Fruit fly (Drosophila melanogaster) whole organism, embryonic: ENCODE measurements around the gene CG10793.

Experiments used
- BtbVII ChIP-seq: fragments of 200-800 bp; sonication (Bioruptor generic); optimal IDR thresholded peaks from 3 replicates; lab custom pipeline; 2017; ENCODE audit warnings: missing biosample characterization, mild to moderate bottlenecking, missing genetic modification characterization
- CG10366 ChIP-seq: fragments of 200-800 bp; sonication (Bioruptor generic); IDR thresholded peaks from 2 replicates; pipeline ENCODE4 v1.3.6; 2022; ENCODE audit warnings: missing biosample characterization, missing genetic modification characterization
- CG10462 ChIP-seq: fragments of 200-800 bp; sonication (Bioruptor generic); optimal IDR thresholded peaks from 2 replicates; lab custom pipeline; 2016; ENCODE audit warnings: missing biosample characterization, missing genetic modification characterization
- CG11504 ChIP-seq: fragments of 200-800 bp; sonication (Bioruptor generic); optimal IDR thresholded peaks from 3 replicates; lab custom pipeline; 2019; ENCODE audit warnings: missing biosample characterization, mild to moderate bottlenecking, missing genetic modification characterization, moderate library complexity
- CG12104 ChIP-seq: fragments of 200-800 bp; sonication (Bioruptor generic); optimal IDR thresholded peaks from 3 replicates; lab custom pipeline; 2016; ENCODE audit warnings: missing biosample characterization, missing genetic modification characterization
- CG13894 ChIP-seq: fragments of 200-800 bp; sonication (Bioruptor generic); optimal IDR thresholded peaks from 3 replicates; lab custom pipeline; 2018; ENCODE audit warnings: missing biosample characterization, mild to moderate bottlenecking, missing genetic modification characterization, moderate library complexity
- CG1603 ChIP-seq: fragments of 200-800 bp; sonication (Bioruptor generic); optimal IDR thresholded peaks from 2 replicates; lab custom pipeline; 2019; ENCODE audit warnings: missing biosample characterization, mild to moderate bottlenecking, missing genetic modification characterization, moderate library complexity
- CG1832 ChIP-seq: fragments of 200-800 bp; sonication (Bioruptor generic); optimal IDR thresholded peaks from 2 replicates; lab custom pipeline; 2017; ENCODE audit warnings: missing biosample characterization, mild to moderate bottlenecking, missing genetic modification characterization, inconsistent platforms
- CG2712 ChIP-seq: fragments of 200-800 bp; optimal IDR thresholded peaks from 3 replicates; lab custom pipeline; 2019; ENCODE audit warnings: missing biosample characterization, mild to moderate bottlenecking, missing genetic modification characterization, moderate library complexity
- CG30431 ChIP-seq: fragments of 200-800 bp; sonication (Bioruptor generic); optimal IDR thresholded peaks from 2 replicates; lab custom pipeline; 2017; ENCODE audit warnings: missing biosample characterization, missing genetic modification characterization
- CG31224 ChIP-seq: fragments of 200-800 bp; sonication (Bioruptor generic); IDR thresholded peaks from 2 replicates; pipeline ENCODE4 v1.3.6; 2022; ENCODE audit warnings: missing biosample characterization, missing genetic modification characterization
- CG34376 ChIP-seq: fragments of 200-800 bp; sonication (Bioruptor generic); optimal IDR thresholded peaks from 2 replicates; lab custom pipeline; 2018; ENCODE audit warnings: missing biosample characterization, mild to moderate bottlenecking, missing genetic modification characterization
- CG34422 ChIP-seq: fragments of 200-800 bp; sonication (Bioruptor generic); IDR thresholded peaks from 3 replicates; pipeline ENCODE4 v1.3.6; 2022; ENCODE audit warnings: missing biosample characterization, missing genetic modification characterization
- CG43689 ChIP-seq: fragments of 200-800 bp; sonication (Bioruptor generic); IDR thresholded peaks from 2 replicates; pipeline ENCODE4 v1.3.6; 2022; ENCODE audit warnings: missing biosample characterization, missing genetic modification characterization
- CG4707 ChIP-seq: fragments of 200-800 bp; sonication (Bioruptor generic); optimal IDR thresholded peaks from 2 replicates; lab custom pipeline; 2018; ENCODE audit warnings: missing biosample characterization, mild to moderate bottlenecking, missing genetic modification characterization, moderate library complexity
- CG4730 ChIP-seq: fragments of 200-800 bp; sonication (Bioruptor generic); IDR thresholded peaks from 2 replicates; pipeline ENCODE4 v1.3.6; 2022; ENCODE audit warnings: missing biosample characterization, missing genetic modification characterization
- CG5245 ChIP-seq: fragments of 200-800 bp; sonication (Bioruptor generic); optimal IDR thresholded peaks from 3 replicates; lab custom pipeline; 2016; ENCODE audit warnings: missing biosample characterization, missing genetic modification characterization
- CG6175 ChIP-seq: fragments of 200-800 bp; sonication (Bioruptor generic); IDR thresholded peaks from 3 replicates; pipeline ENCODE4 v1.3.6; 2022; ENCODE audit warnings: missing biosample characterization, missing genetic modification characterization
- CG7963 ChIP-seq: fragments of 200-800 bp; sonication (Bioruptor generic); IDR thresholded peaks from 3 replicates; pipeline ENCODE4 v1.3.6; 2022; ENCODE audit warnings: missing biosample characterization, missing genetic modification characterization; ENCODE audit not compliant: partially characterized antibody
- CG8944 ChIP-seq: fragments of 200-800 bp; sonication (Bioruptor generic); optimal IDR thresholded peaks from 3 replicates; lab custom pipeline; 2016; ENCODE audit warnings: missing biosample characterization, missing genetic modification characterization
- CG9817 ChIP-seq: fragments of 200-800 bp; sonication (Bioruptor generic); optimal IDR thresholded peaks from 2 replicates; lab custom pipeline; 2018; ENCODE audit warnings: missing biosample characterization, mild to moderate bottlenecking, missing genetic modification characterization, moderate library complexity
- CTCF ChIP-seq: fragments of 200-800 bp; sonication (Bioruptor generic); optimal IDR thresholded peaks from 2 replicates; lab custom pipeline; 2017; ENCODE audit warnings: missing biosample characterization, mild to moderate bottlenecking, missing genetic modification characterization, moderate library complexity
- D19A ChIP-seq: fragments of 200-800 bp; optimal IDR thresholded peaks from 3 replicates; lab custom pipeline; 2019; ENCODE audit warnings: missing biosample characterization, mild to moderate bottlenecking, missing genetic modification characterization, moderate library complexity
- Fer2 ChIP-seq: fragments of 200-800 bp; sonication (Bioruptor generic); optimal IDR thresholded peaks from 2 replicates; lab custom pipeline; 2018; ENCODE audit warnings: missing biosample characterization, mild to moderate bottlenecking, missing genetic modification characterization, moderate library complexity
- Gsc ChIP-seq: fragments of 200-800 bp; sonication (Bioruptor generic); IDR thresholded peaks from 2 replicates; pipeline ENCODE4 v1.3.6; 2022; ENCODE audit warnings: missing biosample characterization, missing genetic modification characterization
- HmgZ ChIP-seq: fragments of 200-800 bp; sonication (Bioruptor generic); optimal IDR thresholded peaks from 2 replicates; lab custom pipeline; 2018; ENCODE audit warnings: missing biosample characterization, mild to moderate bottlenecking, missing genetic modification characterization
- Max ChIP-seq: fragments of 200-800 bp; sonication (Bioruptor generic); optimal IDR thresholded peaks from 2 replicates; lab custom pipeline; 2016; ENCODE audit warnings: missing biosample characterization, mild to moderate bottlenecking, missing genetic modification characterization
- Med ChIP-seq: fragments of 200-800 bp; sonication (Bioruptor generic); peaks from one replicate; lab custom pipeline; 2016; ENCODE audit warnings: missing biosample characterization, missing genetic modification characterization, mild to moderate bottlenecking, inconsistent platforms, moderate library complexity
- Ptx1 ChIP-seq: fragments of 200-800 bp; sonication (Bioruptor generic); IDR thresholded peaks from 2 replicates; pipeline ENCODE4 v1.3.6; 2022; ENCODE audit warnings: missing biosample characterization, missing genetic modification characterization
- Sry-β ChIP-seq: fragments of 200-800 bp; sonication (Bioruptor generic); optimal IDR thresholded peaks from 2 replicates; lab custom pipeline; 2018; ENCODE audit warnings: missing biosample characterization, mild to moderate bottlenecking, missing genetic modification characterization, moderate library complexity
- Taf1 ChIP-seq: fragments of 200-800 bp; sonication (Bioruptor generic); IDR thresholded peaks from 2 replicates; pipeline ENCODE4 v1.3.6; 2022; ENCODE audit warnings: missing biosample characterization, missing genetic modification characterization
- Tbp ChIP-seq: fragments of >200 bp; optimal IDR thresholded peaks from 2 replicates; lab custom pipeline; 2018; ENCODE audit warnings: missing biosample characterization, missing genetic modification characterization
- Usf ChIP-seq: fragments of 200-800 bp; sonication (Bioruptor generic); optimal IDR thresholded peaks from 2 replicates; lab custom pipeline; 2017; ENCODE audit warnings: missing genotype, missing biosample characterization, missing genetic modification characterization
- cato ChIP-seq: fragments of 200-800 bp; sonication (Bioruptor generic); optimal IDR thresholded peaks from 2 replicates; lab custom pipeline; 2016; ENCODE audit warnings: missing biosample characterization, missing genetic modification characterization, borderline replicate concordance
- chinmo ChIP-seq: fragments of 200-800 bp; sonication (Bioruptor generic); IDR thresholded peaks from 4 replicates; pipeline ENCODE4 v1.3.6; 2022; ENCODE audit warnings: missing biosample characterization, missing genetic modification characterization; ENCODE audit not compliant: partially characterized antibody
- cwo ChIP-seq: fragments of 200-800 bp; sonication (Bioruptor generic); optimal IDR thresholded peaks from 3 replicates; lab custom pipeline; 2017; ENCODE audit warnings: missing biosample characterization, missing genetic modification characterization, mild to moderate bottlenecking, moderate library complexity, missing genetic modification reagents
- disco-r ChIP-seq: fragments of 200-800 bp; sonication (Bioruptor generic); optimal IDR thresholded peaks from 2 replicates; lab custom pipeline; 2016; ENCODE audit warnings: missing biosample characterization, missing genetic modification characterization
- fru ChIP-seq: fragments of >200 bp; optimal IDR thresholded peaks from 2 replicates; lab custom pipeline; 2017
- ftz-f1 ChIP-seq: fragments of 200-800 bp; sonication (Bioruptor generic); optimal IDR thresholded peaks from 2 replicates; lab custom pipeline; 2016; ENCODE audit warnings: missing biosample characterization, missing genetic modification characterization
- her ChIP-seq: fragments of 200-800 bp; sonication (Bioruptor generic); optimal IDR thresholded peaks from 2 replicates; lab custom pipeline; 2016; ENCODE audit warnings: missing biosample characterization, missing genetic modification characterization
- lilli ChIP-seq: fragments of 200-800 bp; sonication (Bioruptor generic); optimal IDR thresholded peaks from 3 replicates; lab custom pipeline; 2016; ENCODE audit warnings: missing biosample characterization, missing genetic modification characterization
- nerfin-2 ChIP-seq: fragments of 200-800 bp; sonication (Bioruptor generic); IDR thresholded peaks from 2 replicates; pipeline ENCODE4 v1.3.6; 2022; ENCODE audit warnings: missing biosample characterization, missing genetic modification characterization; ENCODE audit not compliant: partially characterized antibody
- onecut ChIP-seq: fragments of 200-800 bp; sonication (Bioruptor generic); IDR thresholded peaks from 2 replicates; pipeline ENCODE4 v1.3.6; 2022; ENCODE audit warnings: missing biosample characterization, missing genetic modification characterization
- pfk ChIP-seq: fragments of 200-800 bp; sonication (Bioruptor generic); optimal IDR thresholded peaks from 2 replicates; lab custom pipeline; 2018; ENCODE audit warnings: missing biosample characterization, mild to moderate bottlenecking, missing genetic modification characterization, moderate library complexity
- pita ChIP-seq: fragments of 200-800 bp; sonication (Bioruptor generic); optimal IDR thresholded peaks from 2 replicates; lab custom pipeline; 2017; ENCODE audit warnings: missing biosample characterization, mild to moderate bottlenecking, missing genetic modification characterization
- pnt ChIP-seq: fragments of 200-800 bp; sonication (Bioruptor generic); optimal IDR thresholded peaks from 3 replicates; lab custom pipeline; 2016; ENCODE audit warnings: missing biosample characterization, missing genetic modification characterization
- sd ChIP-seq: fragments of 200-800 bp; sonication (Bioruptor generic); optimal IDR thresholded peaks from 3 replicates; lab custom pipeline; 2018; ENCODE audit warnings: missing biosample characterization, mild to moderate bottlenecking, missing genetic modification characterization, moderate library complexity
- sob ChIP-seq: fragments of 200-800 bp; sonication (Bioruptor generic); IDR thresholded peaks from 2 replicates; pipeline ENCODE4 v1.3.6; 2022; ENCODE audit warnings: missing biosample characterization, missing genetic modification characterization
- tna ChIP-seq: fragments of 200-800 bp; sonication (Bioruptor generic); IDR thresholded peaks from 2 replicates; pipeline ENCODE4 v1.3.6; 2022; ENCODE audit warnings: missing biosample characterization, missing genetic modification characterization; ENCODE audit not compliant: partially characterized antibody
- tup ChIP-seq: fragments of 200-800 bp; sonication (Bioruptor generic); optimal IDR thresholded peaks from 2 replicates; lab custom pipeline; 2016; ENCODE audit warnings: missing biosample characterization, mild to moderate bottlenecking, missing genetic modification characterization, moderate library complexity

CG10793 gene

dm6 chrX:3316302-3316701, at the start of gene CG10793:
TSS of gene CG10793 (minus strand) at chrX:3316402.
- no peak for TF ChIP-seq onecut (GFP tag; lab: Robert Waterston, UW)
- no peak for TF ChIP-seq disco-r
- no peak for TF ChIP-seq BtbVII (GFP tag; lab: Kevin White, UChicago)
- no peak for TF ChIP-seq Taf1
- TF ChIP-seq Fer2 (tag; lab: Kevin White, UChicago): no peak
- no peak for TF ChIP-seq fru (lab: Kevin White, UChicago)
- TF ChIP-seq CG34422 (GFP tag; lab: Robert Waterston, UW): no peak
- TF ChIP-seq CG31224 (GFP tag; lab: Robert Waterston, UW): no peak
- no peak for TF ChIP-seq HmgZ (tag; lab: Kevin White, UChicago)
- TF ChIP-seq cato (GFP tag; lab: Kevin White, UChicago): no peak
- TF ChIP-seq CG7963 (GFP tag; lab: Robert Waterston, UW): no peak
- no peak for TF ChIP-seq CG6175 (GFP tag; lab: Robert Waterston, UW)
- TF ChIP-seq Gsc (GFP tag; lab: Robert Waterston, UW): no peak
- no peak for TF ChIP-seq CG11504 (tag; lab: Kevin White, UChicago)
- no peak for TF ChIP-seq Sry-β
- no peak for TF ChIP-seq CG1832 (GFP tag; lab: Kevin White, UChicago)
- no peak for TF ChIP-seq CG13894 (tag; lab: Kevin White, UChicago)
- no peak for TF ChIP-seq pfk (GFP tag; lab: Kevin White, UChicago)
- no peak for TF ChIP-seq chinmo (GFP tag; lab: Robert Waterston, UW)
- TF ChIP-seq CG43689: no peak

dm6 chrX:3365586-3365985, 49.4 kb upstream of the CG10793 start:
- TF ChIP-seq cwo: peak; percentile 30
- TF ChIP-seq sd (tag; lab: Kevin White, UChicago): peak; percentile 67
- TF ChIP-seq tna (GFP tag; lab: Robert Waterston, UW): no peak

- no peak for TF ChIP-seq CG10462 (GFP tag; lab: Kevin White, UChicago)
- TF ChIP-seq CG34422 (GFP tag; lab: Robert Waterston, UW): peak; percentile 67; the same call in 2 of the 3 replicates
- TF ChIP-seq CG30431 (GFP tag; lab: Kevin White, UChicago): peak; percentile 40
- peak; percentile 4 for TF ChIP-seq tup (GFP tag; lab: Kevin White, UChicago)
- peak; percentile 1 for TF ChIP-seq CG34376 (GFP tag; lab: Kevin White, UChicago)
- TF ChIP-seq CG9817 (tag; lab: Kevin White, UChicago): peak; percentile 73
- TF ChIP-seq CG4730 (GFP tag; lab: Robert Waterston, UW): peak; percentile 34; the same call in 1 of the 2 replicates
- peak; percentile 58 for TF ChIP-seq CG10366 (GFP tag; lab: Robert Waterston, UW)
- no peak for TF ChIP-seq nerfin-2 (GFP tag; lab: Robert Waterston, UW)
- no peak for TF ChIP-seq Tbp (GFP tag; lab: Kevin White, UChicago)
- TF ChIP-seq ftz-f1: no peak
- TF ChIP-seq CG12104 (GFP tag; lab: Kevin White, UChicago): peak; percentile 6
- TF ChIP-seq pnt (GFP tag; lab: Kevin White, UChicago): peak; percentile 45
- peak; percentile 89 for TF ChIP-seq lilli (GFP tag; lab: Kevin White, UChicago)
- TF ChIP-seq D19A: peak; percentile 4
- TF ChIP-seq sob (GFP tag; lab: Robert Waterston, UW): peak; percentile 88
- TF ChIP-seq CG1603 (tag; lab: Kevin White, UChicago): peak; percentile 62
- peak; percentile 19 for TF ChIP-seq CG5245 (GFP tag; lab: Kevin White, UChicago)
- TF ChIP-seq CTCF (GFP tag; lab: Kevin White, UChicago): no peak
- TF ChIP-seq Max (GFP tag; lab: Kevin White, UChicago): peak; percentile 61
- no peak for TF ChIP-seq CG4707 (GFP tag; lab: Kevin White, UChicago)
- TF ChIP-seq Ptx1 (GFP tag; lab: Robert Waterston, UW): peak; percentile 63; the same call in 1 of the 2 replicates
- peak; percentile 98 for TF ChIP-seq Med (GFP tag; lab: Kevin White, UChicago)
- TF ChIP-seq CG8944 (GFP tag; lab: Kevin White, UChicago): peak; percentile 60
- peak; percentile 52 for TF ChIP-seq CG2712 (tag; lab: Kevin White, UChicago)
- TF ChIP-seq her (GFP tag; lab: Kevin White, UChicago): peak; percentile 84
- TF ChIP-seq pita: no peak
- TF ChIP-seq Usf: peak; percentile 40
Measured at dm6 chrX:3363676-3364075, 47.5 kb upstream of the CG10793 start.
